Worm (Caenorhabditis elegans): Measurements from ENCODE around the gene F56D2.8.

The F56D2.8 gene

ce11 chrIII:5546309-5546708, 36.4 kb downstream of the F56D2.8 start:
- no peak for TF ChIP-seq W03F9.2 (tag; optimal IDR thresholded peaks at IDR 0.05)
- no peak for TF ChIP-seq dao-5 (tag; optimal IDR thresholded peaks at IDR 0.05)
- TF ChIP-seq him-1 (tag; optimal IDR thresholded peaks at IDR 0.05): no peak

DNA sequence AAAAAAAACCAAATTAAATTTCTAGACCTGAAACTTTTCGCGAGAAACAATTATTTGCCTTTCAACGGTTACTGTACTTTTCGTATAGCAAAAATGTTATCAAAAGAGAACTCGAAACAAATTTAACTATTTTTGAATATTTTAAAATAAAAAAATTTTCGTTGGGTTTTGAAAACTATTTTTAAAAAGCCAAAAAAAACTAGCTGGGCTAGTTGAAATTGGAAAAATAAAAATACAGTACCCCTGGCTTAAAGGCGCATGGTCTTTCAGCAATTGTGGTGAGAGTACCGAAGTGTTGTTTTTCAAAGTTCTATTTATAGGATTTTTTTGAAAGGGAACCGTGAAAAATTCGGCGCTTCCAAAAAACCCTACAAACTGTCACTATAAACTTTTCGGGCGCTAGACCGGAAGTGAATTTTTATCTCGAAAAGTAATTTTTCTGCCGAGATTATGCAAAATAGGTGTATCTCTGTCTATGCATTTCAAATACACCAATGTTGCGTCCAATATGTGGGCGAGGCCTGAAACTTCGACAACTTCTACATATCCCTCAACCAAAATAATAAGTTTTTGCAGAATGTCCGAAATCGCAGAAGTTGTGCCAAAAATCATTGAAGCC, 38.8 kb downstream of the F56D2.8 start, which contains the start of gene D1044.1:
TSS of gene D1044.1 (plus strand) at position 569 of the 619 bp plus-strand sequence.
- TF ChIP-seq dao-5 (tag; optimal IDR thresholded peaks at IDR 0.05) (no peak), W03F9.2 (tag; optimal IDR thresholded peaks at IDR 0.05) (no peak), him-1 (tag; optimal IDR thresholded peaks at IDR 0.05) (no peak)

DNA sequence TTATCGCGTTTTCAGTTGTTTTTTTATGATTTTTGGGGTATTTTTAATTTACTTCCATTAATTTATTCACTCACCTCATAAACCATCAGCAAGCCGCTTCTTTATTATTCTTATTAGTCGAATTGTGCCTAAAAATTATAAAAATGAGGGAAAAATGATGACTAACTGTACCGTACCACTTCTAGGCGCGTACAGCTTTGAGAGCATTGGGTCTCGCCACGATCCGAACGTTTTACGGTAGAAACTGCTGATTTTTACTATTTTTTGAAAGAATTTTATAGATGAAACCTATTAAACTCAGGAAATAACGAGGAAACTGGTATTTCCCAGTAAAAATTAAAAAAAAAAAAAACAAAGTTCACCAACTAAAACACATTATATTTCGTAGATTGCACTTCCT, 39.6 kb downstream of the F56D2.8 start, which contains the start of gene D1044.6:
TSS of gene D1044.6 (minus strand) at position 128 of the 400 bp plus-strand sequence.
- TF ChIP-seq W03F9.2 (tag; optimal IDR thresholded peaks at IDR 0.05) (peak; percentile 19), dao-5 (tag; optimal IDR thresholded peaks at IDR 0.05) (no peak), him-1 (tag; optimal IDR thresholded peaks at IDR 0.05) (no peak)

DNA sequence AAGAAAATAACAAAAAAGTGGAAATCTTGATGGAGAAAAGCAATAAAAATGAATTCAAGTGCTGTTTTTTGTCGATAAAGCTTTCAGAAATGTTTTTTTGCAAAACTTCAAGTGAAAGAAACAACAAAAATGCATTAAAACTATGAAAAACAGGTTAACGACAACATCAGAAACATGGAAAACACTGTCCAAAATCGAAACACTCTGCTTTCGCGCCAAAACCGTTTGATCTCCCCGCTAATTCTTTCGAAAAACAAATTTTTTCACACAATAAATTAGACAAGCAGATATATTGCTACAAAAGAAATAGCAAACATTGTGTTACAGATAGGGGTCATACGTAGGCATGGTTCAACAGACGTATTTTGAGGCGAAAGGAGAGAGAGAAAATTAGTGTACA, 40.9 kb downstream of the F56D2.8 start:
- TF ChIP-seq dao-5 (tag; optimal IDR thresholded peaks at IDR 0.05) (no peak), him-1 (tag; optimal IDR thresholded peaks at IDR 0.05) (no peak), W03F9.2 (tag; optimal IDR thresholded peaks at IDR 0.05) (no peak)
